Comparison of ENCODE assay signal across 1 fruit fly cellular context in the genomic region with DNA sequence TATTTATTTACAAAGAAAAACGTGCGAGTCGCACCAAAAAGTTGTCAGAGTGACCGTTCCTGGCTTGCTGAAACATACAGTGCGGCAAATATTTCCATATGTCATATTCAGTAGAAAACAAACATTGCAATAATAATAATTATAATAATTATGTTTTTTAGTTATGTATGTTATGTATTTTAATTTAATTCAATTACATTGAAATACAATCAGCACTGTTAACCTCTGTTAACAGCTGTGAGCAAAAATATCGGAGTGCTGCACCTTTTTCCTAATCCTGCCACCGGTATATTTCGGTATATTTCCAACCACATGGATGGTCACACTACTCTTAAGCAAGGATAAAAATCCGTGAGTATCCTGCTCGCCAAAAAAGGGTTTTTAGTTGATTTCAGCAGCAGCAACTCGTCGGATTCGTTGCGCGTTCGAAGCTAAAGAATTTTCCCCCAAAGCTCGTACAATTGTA.
TF ChIP-seq lines count a peak whose summit lies in the region.

Gene CG32267 (minus strand): TSS at position 51 of the 466 bp plus-strand sequence.
Gene CG42324 (plus strand): TSS at position 385 of the 466 bp plus-strand sequence.

TF ChIP-seq in whole organism, embryonic, 481 proteins besides CTCF, POLR2A, EP300 and RAD21 (continued from another document):
- TF ChIP-seq Atf3 (GFP tag; optimal IDR thresholded peaks at IDR 0.05; lab: Kevin White, UChicago) (no peak), Vsx1 (GFP tag; optimal IDR thresholded peaks at IDR 0.05; lab: Kevin White, UChicago) (no peak), vnd (GFP tag; IDR thresholded peaks at IDR 0.05; lab: Robert Waterston, UW; ENCODE audit: partially characterized antibody) (no peak), inv (GFP tag; IDR thresholded peaks at IDR 0.05; lab: Robert Waterston, UW; ENCODE audit: partially characterized antibody) (no peak), gcm (GFP tag; optimal IDR thresholded peaks at IDR 0.05; lab: Kevin White, UChicago) (no peak), B-H2 (GFP tag; optimal IDR thresholded peaks at IDR 0.05; lab: Kevin White, UChicago) (no peak), CG17359 (tag; optimal IDR thresholded peaks at IDR 0.05; lab: Kevin White, UChicago) (no peak), D (optimal IDR thresholded peaks at IDR 0.05; lab: Kevin White, UChicago) (no peak), D (GFP tag; optimal IDR thresholded peaks at IDR 0.05; lab: Kevin White, UChicago) (no peak), CG14050 (GFP tag; IDR thresholded peaks at IDR 0.05; lab: Robert Waterston, UW) (no peak), BEAF-32 (GFP tag; optimal IDR thresholded peaks at IDR 0.05; lab: Kevin White, UChicago) (peak; percentile 25), fd3F (GFP tag; optimal IDR thresholded peaks at IDR 0.05; lab: Kevin White, UChicago) (no peak), GATAe (GFP tag; conservative IDR thresholded peaks at IDR 0.05; lab: Robert Waterston, UW) (no peak), CG12659 (GFP tag; optimal IDR thresholded peaks at IDR 0.05; lab: Kevin White, UChicago) (peak; percentile 25), Lhr (GFP tag; optimal IDR thresholded peaks at IDR 0.05; lab: Kevin White, UChicago) (peak; percentile 17), en (GFP tag; optimal IDR thresholded peaks at IDR 0.05; lab: Kevin White, UChicago) (no peak), C15 (GFP tag; IDR thresholded peaks at IDR 0.05; lab: Robert Waterston, UW) (no peak), tgo (GFP tag; IDR thresholded peaks at IDR 0.05; lab: Robert Waterston, UW) (no peak), PHDP (tag; optimal IDR thresholded peaks at IDR 0.05; lab: Kevin White, UChicago) (no peak), dysf (GFP tag; IDR thresholded peaks at IDR 0.05; lab: Robert Waterston, UW) (no peak), CG2116 (GFP tag; optimal IDR thresholded peaks at IDR 0.05; lab: Kevin White, UChicago) (no peak), bigmax (GFP tag; optimal IDR thresholded peaks at IDR 0.05; lab: Kevin White, UChicago) (no peak), br (optimal IDR thresholded peaks at IDR 0.05; lab: Kevin White, UChicago) (no peak), al (GFP tag; IDR thresholded peaks at IDR 0.05; lab: Robert Waterston, UW) (no peak), MBD-R2 (GFP tag; IDR thresholded peaks at IDR 0.05; lab: Robert Waterston, UW) (no peak; the same call in 1 of the 2 replicates), CG7372 (GFP tag; IDR thresholded peaks at IDR 0.05; lab: Robert Waterston, UW) (no peak), CG16779 (GFP tag; IDR thresholded peaks at IDR 0.05; lab: Robert Waterston, UW) (no peak), CG7745 (tag; optimal IDR thresholded peaks at IDR 0.05; lab: Kevin White, UChicago) (no peak), CG9727 (GFP tag; optimal IDR thresholded peaks at IDR 0.05; lab: Kevin White, UChicago) (no peak), CG10543 (GFP tag; optimal IDR thresholded peaks at IDR 0.05; lab: Kevin White, UChicago) (no peak), CG10267 (tag; optimal IDR thresholded peaks at IDR 0.05; lab: Kevin White, UChicago) (peak; percentile 0), CG10209 (GFP tag; optimal IDR thresholded peaks at IDR 0.05; lab: Kevin White, UChicago) (no peak), crc (GFP tag; optimal IDR thresholded peaks at IDR 0.05; lab: Kevin White, UChicago) (no peak), unc-4 (GFP tag; IDR thresholded peaks at IDR 0.05; lab: Robert Waterston, UW; ENCODE audit: partially characterized antibody) (no peak), lilli (GFP tag; optimal IDR thresholded peaks at IDR 0.05; lab: Kevin White, UChicago) (no peak), hth (optimal IDR thresholded peaks at IDR 0.05; lab: Kevin White, UChicago) (no peak), bowl (GFP tag; IDR thresholded peaks at IDR 0.05; lab: Robert Waterston, UW) (no peak), ham (GFP tag; IDR thresholded peaks at IDR 0.05; lab: Robert Waterston, UW) (no peak), seq (GFP tag; IDR thresholded peaks at IDR 0.05; lab: Robert Waterston, UW) (no peak), CG9817 (tag; optimal IDR thresholded peaks at IDR 0.05; lab: Kevin White, UChicago) (no peak), phol (tag; optimal IDR thresholded peaks at IDR 0.05; lab: Kevin White, UChicago) (peak; percentile 23), CG7963 (GFP tag; IDR thresholded peaks at IDR 0.05; lab: Robert Waterston, UW; ENCODE audit: partially characterized antibody) (no peak), H15 (GFP tag; IDR thresholded peaks at IDR 0.05; lab: Robert Waterston, UW) (no peak), Doc3 (GFP tag; IDR thresholded peaks at IDR 0.05; lab: Robert Waterston, UW; ENCODE audit: partially characterized antibody) (no peak), CG30020 (tag; optimal IDR thresholded peaks at IDR 0.05; lab: Kevin White, UChicago) (no peak), CG6854 (GFP tag; optimal IDR thresholded peaks at IDR 0.05; lab: Kevin White, UChicago) (no peak), Lpt (GFP tag; optimal IDR thresholded peaks at IDR 0.05; lab: Kevin White, UChicago) (no peak), Optix (GFP tag; IDR thresholded peaks at IDR 0.05; lab: Robert Waterston, UW) (no peak), CG7987 (GFP tag; optimal IDR thresholded peaks at IDR 0.05; lab: Kevin White, UChicago) (no peak), tup (GFP tag; optimal IDR thresholded peaks at IDR 0.05; lab: Kevin White, UChicago) (no peak), gfzf (GFP tag; optimal IDR thresholded peaks at IDR 0.05; lab: Kevin White, UChicago) (peak; percentile 78), onecut (GFP tag; IDR thresholded peaks at IDR 0.05; lab: Robert Waterston, UW) (no peak), CG2712 (tag; optimal IDR thresholded peaks at IDR 0.05; lab: Kevin White, UChicago) (peak; percentile 7), nerfin-2 (GFP tag; IDR thresholded peaks at IDR 0.05; lab: Robert Waterston, UW; ENCODE audit: partially characterized antibody) (no peak), Sox100B (GFP tag; optimal IDR thresholded peaks at IDR 0.05; lab: Kevin White, UChicago) (no peak), odd (GFP tag; optimal IDR thresholded peaks at IDR 0.05; lab: Kevin White, UChicago) (no peak), gt (GFP tag; IDR thresholded peaks at IDR 0.05; lab: Robert Waterston, UW) (no peak), vfl (GFP tag; optimal IDR thresholded peaks at IDR 0.05; lab: Kevin White, UChicago) (no peak), Doc2 (GFP tag; IDR thresholded peaks at IDR 0.05; lab: Robert Waterston, UW) (no peak), CG12155 (GFP tag; optimal IDR thresholded peaks at IDR 0.05; lab: Kevin White, UChicago) (no peak), nom (GFP tag; optimal IDR thresholded peaks at IDR 0.05; lab: Kevin White, UChicago) (no peak), sqz (GFP tag; optimal IDR thresholded peaks at IDR 0.05; lab: Kevin White, UChicago) (no peak), CG4707 (GFP tag; optimal IDR thresholded peaks at IDR 0.05; lab: Kevin White, UChicago) (no peak), CG13894 (tag; optimal IDR thresholded peaks at IDR 0.05; lab: Kevin White, UChicago) (no peak), ftz-f1 (GFP tag; optimal IDR thresholded peaks at IDR 0.05; lab: Kevin White, UChicago) (no peak), sc (optimal IDR thresholded peaks at IDR 0.05; lab: Kevin White, UChicago) (no peak), sc (GFP tag; optimal IDR thresholded peaks at IDR 0.05; lab: Kevin White, UChicago) (no peak), tx (GFP tag; optimal IDR thresholded peaks at IDR 0.05; lab: Kevin White, UChicago) (no peak), gsb (GFP tag; IDR thresholded peaks at IDR 0.05; lab: Robert Waterston, UW) (no peak), CG3065 (GFP tag; optimal IDR thresholded peaks at IDR 0.05; lab: Kevin White, UChicago) (no peak), repo (GFP tag; optimal IDR thresholded peaks at IDR 0.05; lab: Kevin White, UChicago) (no peak), CG8944 (GFP tag; optimal IDR thresholded peaks at IDR 0.05; lab: Kevin White, UChicago) (no peak), run (tag; optimal IDR thresholded peaks at IDR 0.05; lab: Kevin White, UChicago) (no peak), CG18599 (GFP tag; optimal IDR thresholded peaks at IDR 0.05; lab: Kevin White, UChicago) (no peak), CG34224 (GFP tag; IDR thresholded peaks at IDR 0.05; lab: Robert Waterston, UW; ENCODE audit: partially characterized antibody) (no peak)
